Worm (Caenorhabditis elegans) whole organism, L3 larva: ENCODE measurements around the gene F58F12.2.
A peak's percentile ranks its signal among the peaks of the same experiment; 100 is the strongest.

Source experiments
- ZK546.5 ChIP-seq: sonication (generic microtip); optimal IDR thresholded peaks from 2 replicates; lab custom pipeline; 2017; ENCODE audit warnings: missing biosample characterization, missing genetic modification characterization
- aly-2 ChIP-seq: fragments of 150-350 bp; optimal IDR thresholded peaks from 2 replicates; lab custom pipeline; 2014; ENCODE audit warnings: missing biosample characterization, missing genetic modification characterization
- ama-1 ChIP-seq: fragments of 150-350 bp; optimal IDR thresholded peaks from 2 replicates; lab custom pipeline; 2018
- ceh-16 ChIP-seq: sonication (generic microtip); optimal IDR thresholded peaks from 2 replicates; lab custom pipeline; 2017; ENCODE audit warnings: missing biosample characterization, missing genetic modification characterization
- ceh-28 ChIP-seq: fragments of 150-350 bp; optimal IDR thresholded peaks from 2 replicates; lab custom pipeline; 2014; ENCODE audit warnings: missing biosample characterization, missing genetic modification reagents, missing genetic modification characterization
- ceh-82 ChIP-seq: fragments of 150-350 bp; optimal IDR thresholded peaks from 2 replicates; lab custom pipeline; 2014; ENCODE audit warnings: missing biosample characterization, missing genetic modification characterization
- ceh-9 ChIP-seq: sonication (generic microtip); optimal IDR thresholded peaks from 2 replicates; lab custom pipeline; 2018; ENCODE audit warnings: missing biosample characterization, missing genetic modification characterization
- daf-12 ChIP-seq: fragments of 150-350 bp; optimal IDR thresholded peaks from 2 replicates; lab custom pipeline; 2014; ENCODE audit warnings: missing biosample characterization, missing genetic modification reagents, missing genetic modification characterization
- egl-27 ChIP-seq: sonication (generic microtip); optimal IDR thresholded peaks from 4 replicates; lab custom pipeline; 2017; ENCODE audit warnings: missing biosample characterization, missing genetic modification reagents, missing genetic modification characterization
- egl-5 ChIP-seq: fragments of 150-350 bp; optimal IDR thresholded peaks from 2 replicates; lab custom pipeline; 2017; ENCODE audit warnings: missing biosample characterization, missing genetic modification reagents, missing genetic modification characterization, inconsistent platforms
- elt-1 ChIP-seq: fragments of 150-350 bp; optimal IDR thresholded peaks from 2 replicates; lab custom pipeline; 2014; ENCODE audit warnings: missing biosample characterization, missing genetic modification characterization
- elt-3 ChIP-seq, 3 experiments: fragments of 150-350 bp in 1 of 3; sonication (generic microtip) in 2 of 3; optimal IDR thresholded peaks; 2 replicates in 2 of 3; 4 replicates in 1 of 3; lab custom pipeline; 2014 to 2017; ENCODE audit warnings: missing biosample characterization in 3 of 3, missing genetic modification characterization in 3 of 3
- eor-1 ChIP-seq, 2 experiments: fragments of 150-350 bp; optimal IDR thresholded peaks; 2 replicates each; lab custom pipeline; 2014 to 2018; ENCODE audit warnings: missing biosample characterization in 2 of 2, missing genetic modification characterization in 2 of 2
- fkh-10 ChIP-seq: sonication (generic microtip); optimal IDR thresholded peaks from 2 replicates; lab custom pipeline; 2017; ENCODE audit warnings: missing biosample characterization, missing genetic modification reagents, missing genetic modification characterization
- fkh-2 ChIP-seq: fragments of 150-350 bp; optimal IDR thresholded peaks from 2 replicates; lab custom pipeline; 2014; ENCODE audit warnings: missing biosample characterization, missing genetic modification reagents, missing genetic modification characterization
- fos-1 ChIP-seq: fragments of 150-350 bp; optimal IDR thresholded peaks from 2 replicates; lab custom pipeline; 2014; ENCODE audit warnings: missing biosample characterization, missing genetic modification characterization
- hmg-11 ChIP-seq: sonication (generic microtip); optimal IDR thresholded peaks from 2 replicates; lab custom pipeline; 2016; ENCODE audit warnings: missing genetic modification characterization, missing compliant biosample characterization
- jun-1 ChIP-seq: fragments of 150-350 bp; optimal IDR thresholded peaks from 2 replicates; lab custom pipeline; 2014; ENCODE audit warnings: missing biosample characterization, missing genetic modification reagents, missing genetic modification characterization
- lin-15B ChIP-seq: fragments of 150-350 bp; optimal IDR thresholded peaks from 2 replicates; lab custom pipeline; 2014; ENCODE audit warnings: missing biosample characterization, missing genetic modification characterization
- lin-39 ChIP-seq: fragments of 150-350 bp; optimal IDR thresholded peaks from 2 replicates; lab custom pipeline; 2018; ENCODE audit warnings: missing biosample characterization, missing genetic modification reagents, missing genetic modification characterization
- lsy-12 ChIP-seq: sonication (generic microtip); optimal IDR thresholded peaks from 2 replicates; lab custom pipeline; 2016; ENCODE audit warnings: mild to moderate bottlenecking, missing genetic modification characterization, missing compliant biosample characterization
- mdl-1 ChIP-seq: fragments of 150-350 bp; optimal IDR thresholded peaks from 2 replicates; lab custom pipeline; 2014; ENCODE audit warnings: missing biosample characterization, missing genetic modification characterization
- mml-1 ChIP-seq: fragments of 150-350 bp; sonication (generic microtip); optimal IDR thresholded peaks from 3 replicates; lab custom pipeline; 2014; ENCODE audit warnings: missing biosample characterization, missing genetic modification characterization
- nfya-1 ChIP-seq: sonication (generic microtip); optimal IDR thresholded peaks from 2 replicates; lab custom pipeline; 2017; ENCODE audit warnings: missing genetic modification characterization, mild to moderate bottlenecking, missing compliant biosample characterization, antibody characterized with exemption, moderate library complexity; ENCODE audit not compliant: insufficient read depth
- nhr-11 ChIP-seq: fragments of 150-350 bp; optimal IDR thresholded peaks from 2 replicates; lab custom pipeline; 2014; ENCODE audit warnings: missing biosample characterization, missing genetic modification characterization
- nhr-12 ChIP-seq: fragments of 150-350 bp; optimal IDR thresholded peaks from 2 replicates; lab custom pipeline; 2014; ENCODE audit warnings: missing biosample characterization, missing genetic modification characterization
- nhr-23 ChIP-seq: fragments of 150-350 bp; optimal IDR thresholded peaks from 2 replicates; lab custom pipeline; 2014; ENCODE audit warnings: missing biosample characterization, missing genetic modification reagents, missing genetic modification characterization
- nhr-237 ChIP-seq: fragments of 150-350 bp; optimal IDR thresholded peaks from 2 replicates; lab custom pipeline; 2014; ENCODE audit warnings: missing biosample characterization, missing genetic modification characterization
- nhr-25 ChIP-seq: sonication (generic microtip); optimal IDR thresholded peaks from 2 replicates; lab custom pipeline; 2017; ENCODE audit warnings: missing biosample characterization, missing genetic modification characterization
- nhr-28 ChIP-seq: fragments of 150-350 bp; optimal IDR thresholded peaks from 2 replicates; lab custom pipeline; 2014; ENCODE audit warnings: missing biosample characterization, missing genetic modification characterization
- nhr-67 ChIP-seq: fragments of 150-350 bp; optimal IDR thresholded peaks from 2 replicates; lab custom pipeline; 2014; ENCODE audit warnings: missing biosample characterization, missing genetic modification characterization
- nhr-76 ChIP-seq: fragments of 150-350 bp; sonication (generic microtip); optimal IDR thresholded peaks from 5 replicates; lab custom pipeline; 2014; ENCODE audit warnings: missing biosample characterization, missing genetic modification characterization
- nhr-77 ChIP-seq: fragments of 150-350 bp; optimal IDR thresholded peaks from 2 replicates; lab custom pipeline; 2014; ENCODE audit warnings: missing biosample characterization, missing genetic modification characterization
- pha-4 ChIP-seq: fragments of 150-350 bp; optimal IDR thresholded peaks from 2 replicates; lab custom pipeline; 2014; ENCODE audit warnings: missing biosample characterization, missing genetic modification reagents, missing genetic modification characterization
- pqm-1 ChIP-seq: fragments of 150-350 bp; optimal IDR thresholded peaks from 2 replicates; lab custom pipeline; 2017; ENCODE audit warnings: missing biosample characterization, missing genetic modification characterization, inconsistent platforms
- sea-2 ChIP-seq: fragments of 150-350 bp; sonication (generic microtip); optimal IDR thresholded peaks from 4 replicates; lab custom pipeline; 2014; ENCODE audit warnings: missing biosample characterization, missing genetic modification reagents, missing genetic modification characterization
- tbx-2 ChIP-seq: sonication (generic microtip); optimal IDR thresholded peaks from 2 replicates; lab custom pipeline; 2016; ENCODE audit warnings: mild to moderate bottlenecking, missing genetic modification characterization, missing compliant biosample characterization
- unc-39 ChIP-seq: sonication (generic microtip); optimal IDR thresholded peaks from 4 replicates; lab custom pipeline; 2017; ENCODE audit warnings: missing biosample characterization, missing genetic modification characterization
- unc-62 ChIP-seq: fragments of 150-350 bp; sonication (generic microtip); optimal IDR thresholded peaks from 4 replicates; lab custom pipeline; 2014; ENCODE audit warnings: missing biosample characterization, missing genetic modification reagents, missing genetic modification characterization
- zag-1 ChIP-seq: fragments of 150-350 bp; optimal IDR thresholded peaks from 2 replicates; lab custom pipeline; 2014; ENCODE audit warnings: missing biosample characterization, missing genetic modification characterization
- ztf-11 ChIP-seq: fragments of 150-350 bp; optimal IDR thresholded peaks from 2 replicates; lab custom pipeline; 2014; ENCODE audit warnings: missing biosample characterization, missing genetic modification characterization
- ztf-4 ChIP-seq: fragments of 150-350 bp; optimal IDR thresholded peaks from 2 replicates; lab custom pipeline; 2014; ENCODE audit warnings: missing biosample characterization, missing genetic modification characterization

F58F12.2 gene

ce11 chrII:6355396-6356346 is 32.2 kb downstream of the F58F12.2 start, which contains the start of gene C32D5.11 (continued):
- TF ChIP-seq fkh-10 (GFP tag; lab: Kevin White, UChicago) (no peak), daf-12 (tag; lab: Kevin White, UChicago) (no peak), ztf-11 (no peak), ceh-82 (tag; lab: Kevin White, UChicago) (no peak), lsy-12 (peak; percentile 74), ceh-28 (peak; percentile 11)

- TF ChIP-seq elt-1 (tag; lab: Kevin White, UChicago) (no peak), mml-1 (tag; lab: Kevin White, UChicago) (no peak), nhr-23 (tag; lab: Kevin White, UChicago) (peak; percentile 13)
Measured at ce11 chrII:6351887-6352286, 36.0 kb downstream of the F58F12.2 start, which contains the start of gene C32D5.10. Gene C32D5.10, minus strand, starts transcription at chrII:6351987.

DNA sequence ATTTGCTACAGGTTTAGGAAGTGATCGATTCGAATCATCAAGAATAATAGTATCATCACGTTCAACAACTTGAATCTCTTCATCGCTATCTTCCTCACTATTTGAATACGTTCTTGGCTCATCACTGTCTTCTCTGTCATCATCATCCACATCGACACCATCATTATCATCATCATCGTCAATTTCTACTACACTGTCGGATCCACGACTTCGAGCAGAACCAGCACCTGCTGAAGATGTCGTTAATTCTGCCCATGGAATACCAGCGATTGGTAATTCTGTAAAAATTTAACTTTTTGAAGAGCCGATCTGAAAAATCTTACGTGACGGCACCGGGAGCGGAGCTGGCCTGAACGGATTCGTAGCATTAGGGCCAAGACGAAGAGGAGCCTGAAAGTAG is 37.9 kb downstream of the F58F12.2 start:
- TF ChIP-seq nhr-76 (tag; lab: Kevin White, UChicago) (no peak), fos-1 (tag; lab: Kevin White, UChicago) (no peak), tbx-2 (no peak), nfya-1 (tag; lab: Kevin White, UChicago) (no peak), nhr-11 (no peak), ztf-4 (tag; lab: Kevin White, UChicago) (no peak), elt-1 (tag; lab: Kevin White, UChicago) (no peak), ama-1 (lab: Kevin White, UChicago) (no peak), elt-3 (tag; optimal IDR thresholded peaks at IDR 0.05; lab: Kevin White, UChicago) (no peak), unc-62 (no peak), ZK546.5 (no peak), ztf-11 (no peak), egl-27 (tag; lab: Kevin White, UChicago) (no peak), fkh-10 (GFP tag; lab: Kevin White, UChicago) (no peak), sea-2 (GFP tag; lab: Kevin White, UChicago) (no peak)
- TF ChIP-seq, all 47 proteins: peak for 0

DNA sequence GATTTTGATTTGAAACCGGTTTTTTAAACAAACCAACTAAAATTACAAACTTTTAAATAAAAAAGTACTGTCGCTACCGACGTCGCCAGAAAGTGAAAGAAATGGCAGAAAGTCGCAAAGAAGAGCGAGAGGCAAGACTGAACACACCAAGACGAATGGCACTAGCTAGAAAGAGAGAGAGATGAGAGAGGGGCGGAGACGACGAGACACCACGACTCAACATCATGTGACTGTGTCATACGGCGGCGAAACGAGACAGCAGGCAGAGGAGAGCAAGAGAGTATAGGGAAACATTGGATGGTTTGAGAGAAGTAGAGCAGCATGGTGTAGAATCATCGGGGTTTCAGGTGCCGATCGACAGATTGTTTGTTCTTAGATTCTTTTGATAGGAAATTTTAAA is 39.5 kb downstream of the F58F12.2 start:
- TF ChIP-seq nhr-11 (peak; percentile 81), hmg-11 (peak; percentile 94), daf-12 (tag; lab: Kevin White, UChicago) (no peak), ZK546.5 (no peak), fos-1 (tag; lab: Kevin White, UChicago) (no peak), eor-1 (tag; optimal IDR thresholded peaks at IDR 0.05; lab: Kevin White, UChicago) (no peak), ceh-9 (no peak), ceh-16 (no peak), ceh-82 (tag; lab: Kevin White, UChicago) (no peak), nhr-25 (tag; lab: Kevin White, UChicago) (peak; percentile 98), lin-39 (tag; lab: Kevin White, UChicago) (peak; percentile 92), elt-3 (tag; optimal IDR thresholded peaks at IDR 0.05; lab: Kevin White, UChicago) (no peak), lsy-12 (peak; percentile 79), nhr-77 (tag; lab: Kevin White, UChicago) (peak; percentile 18), nfya-1 (tag; lab: Kevin White, UChicago) (peak; percentile 94), ztf-4 (tag; lab: Kevin White, UChicago) (no peak), unc-39 (tag; lab: Kevin White, UChicago) (no peak), ama-1 (lab: Kevin White, UChicago) (peak; percentile 98), nhr-12 (no peak), pqm-1 (peak; percentile 75), nhr-76 (tag; lab: Kevin White, UChicago) (no peak), zag-1 (tag; lab: Kevin White, UChicago) (no peak), egl-27 (tag; lab: Kevin White, UChicago) (peak; percentile 50), nhr-237 (tag; lab: Kevin White, UChicago) (no peak), ceh-28 (peak; percentile 74), egl-5 (tag; lab: Kevin White, UChicago) (peak; percentile 79), elt-1 (tag; lab: Kevin White, UChicago) (peak; percentile 74), nhr-67 (tag; lab: Kevin White, UChicago) (no peak), lin-15B (tag; lab: Kevin White, UChicago) (peak; percentile 83), mdl-1 (tag; lab: Kevin White, UChicago) (peak; percentile 66), nhr-23 (tag; lab: Kevin White, UChicago) (peak; percentile 93), tbx-2 (peak; percentile 62), jun-1 (tag; lab: Kevin White, UChicago) (peak; percentile 94), nhr-28 (tag; lab: Kevin White, UChicago) (no peak), fkh-10 (GFP tag; lab: Kevin White, UChicago) (peak; percentile 53), pha-4 (peak; percentile 94), ztf-11 (no peak), mml-1 (tag; lab: Kevin White, UChicago) (no peak), fkh-2 (tag; lab: Kevin White, UChicago) (no peak), aly-2 (tag; lab: Kevin White, UChicago) (no peak)
